Worm (Caenorhabditis elegans) whole organism, early embryonic: ENCODE measurements around the gene Y51H7C.12.
"Not testable (repeated sequence)": the region's sequence is repeated elsewhere in the genome, so short reads cannot be mapped to it uniquely, and the experiment has no call there.

ENCODE experiments used
- aly-1 ChIP-seq: sonication (generic microtip); optimal IDR thresholded peaks from 2 replicates; lab custom pipeline; 2016; ENCODE audit warnings: missing genetic modification characterization, missing compliant biosample characterization
- ama-1 ChIP-seq: fragments of 150-350 bp; optimal IDR thresholded peaks from 2 replicates; lab custom pipeline; 2014
- ceh-13 ChIP-seq: fragments of 200-800 bp; sonication (Bioruptor generic); optimal IDR thresholded peaks from 2 replicates; lab custom pipeline; 2018; ENCODE audit warnings: mild to moderate bottlenecking, missing genetic modification characterization, missing compliant biosample characterization
- tbx-11 ChIP-seq: fragments of 200-800 bp; sonication (Bioruptor generic); IDR thresholded peaks from 2 replicates; pipeline ENCODE4 v1.3.6; 2022; ENCODE audit warnings: missing genetic modification characterization, missing compliant biosample characterization
- tra-4 ChIP-seq: sonication (generic microtip); optimal IDR thresholded peaks from 2 replicates; lab custom pipeline; 2017; ENCODE audit warnings: missing genetic modification characterization, missing compliant biosample characterization

ce11 chrII:1446696-1447293 lies at the start of gene Y51H7C.12:
- TF ChIP-seq tbx-11 (GFP tag; lab: Robert Waterston, UW); aly-1 (tag; lab: Kevin White, UChicago); tra-4; ceh-13; ama-1: not testable (repeated sequence)
